Worm (Caenorhabditis elegans): ENCODE data around the gene C34B4.2.

DNA sequence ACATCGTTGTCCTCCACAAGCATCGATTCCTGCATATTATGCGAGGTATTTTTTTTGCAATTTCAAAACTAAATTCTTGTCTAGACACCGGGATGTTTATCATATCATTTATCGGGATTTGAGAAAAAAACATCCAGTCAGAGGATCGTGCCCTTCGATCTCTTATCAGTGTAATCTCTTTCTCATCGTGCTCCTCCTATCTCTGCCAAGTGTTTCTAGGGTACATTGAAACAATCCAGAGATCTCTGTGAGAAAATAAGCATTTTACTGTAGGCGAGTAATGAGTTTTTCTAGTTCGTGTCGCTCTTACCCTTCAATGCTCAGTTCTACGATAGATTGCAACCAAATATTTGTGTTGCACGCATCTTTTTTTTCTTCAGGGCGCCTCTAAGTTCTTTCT, 5.6 kb downstream of the C34B4.2 start:
- no peak for TF ChIP-seq ceh-82 (tag; optimal IDR thresholded peaks at IDR 0.05)
- TF ChIP-seq ztf-11 (tag; optimal IDR thresholded peaks at IDR 0.05), result no peak
- no peak for TF ChIP-seq ceh-16 (tag; optimal IDR thresholded peaks at IDR 0.05)
- no peak for TF ChIP-seq sma-9 (GFP tag; optimal IDR thresholded peaks at IDR 0.05)
- TF ChIP-seq sma-9 (tag; optimal IDR thresholded peaks at IDR 0.05), result no peak
- no peak for TF ChIP-seq ama-1 (optimal IDR thresholded peaks at IDR 0.05)
- no peak for TF ChIP-seq unc-62 (GFP tag; optimal IDR thresholded peaks at IDR 0.05)
